Fruit fly (Drosophila melanogaster): ENCODE results near the gene dib.

DNA sequence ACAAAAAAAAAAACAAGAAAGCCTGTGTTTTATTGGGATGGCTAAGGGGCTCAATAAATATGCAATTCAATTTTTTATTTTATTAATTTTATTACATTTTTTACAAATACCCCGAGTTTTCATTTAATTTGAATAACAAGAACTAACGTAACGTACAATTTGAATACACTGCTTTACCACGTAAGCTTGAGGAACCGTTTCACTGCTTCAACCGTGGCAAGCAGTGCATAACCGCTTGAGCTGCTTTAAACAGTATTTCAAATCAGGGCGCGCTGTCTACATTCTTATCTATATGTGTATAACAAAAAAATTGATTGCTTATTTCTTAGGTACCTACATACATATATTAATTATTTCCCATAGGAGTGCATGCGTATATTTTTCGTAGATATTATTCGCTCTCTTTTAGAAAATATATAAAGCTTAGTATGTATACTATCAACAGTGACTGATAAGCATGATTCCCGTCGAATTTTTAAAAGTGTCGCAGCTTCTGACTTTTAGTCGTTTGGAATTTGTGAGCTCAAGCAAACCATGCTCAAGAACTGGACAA lies 30.7 kb downstream of the dib start, which contains the start of gene CG14990:
- TF ChIP-seq insv (optimal IDR thresholded peaks at IDR 0.05) (no peak), Myc (optimal IDR thresholded peaks at IDR 0.05) (no peak), h (optimal IDR thresholded peaks at IDR 0.05) (no peak), psq (optimal IDR thresholded peaks at IDR 0.05) (no peak), Sin3A (optimal IDR thresholded peaks at IDR 0.05) (no peak), ttk (optimal IDR thresholded peaks at IDR 0.05) (no peak)
